Worm (Caenorhabditis elegans) whole organism, L1 larva: ENCODE measurements around the gene hot-7.

Experiments
- C04F5.9 ChIP-seq: sonication (generic microtip); optimal IDR thresholded peaks from 2 replicates; lab custom pipeline; 2016; ENCODE audit warnings: missing genetic modification characterization, missing compliant biosample characterization
- C16A3.4 ChIP-seq: fragments of 150-350 bp; optimal IDR thresholded peaks from 2 replicates; lab custom pipeline; 2014; ENCODE audit warnings: missing biosample characterization, missing genetic modification characterization
- Y116A8C.19 ChIP-seq: sonication (generic microtip); optimal IDR thresholded peaks from 2 replicates; lab custom pipeline; 2016; ENCODE audit warnings: missing compliant biosample characterization, missing genetic modification characterization, borderline replicate concordance
- aly-2 ChIP-seq: fragments of 150-350 bp; optimal IDR thresholded peaks from 2 replicates; lab custom pipeline; 2014; ENCODE audit warnings: missing biosample characterization, missing genetic modification characterization
- ama-1 ChIP-seq: fragments of 150-350 bp; optimal IDR thresholded peaks from 2 replicates; lab custom pipeline; 2014
- ceh-63 ChIP-seq: fragments of 200-800 bp; sonication (Bioruptor generic); optimal IDR thresholded peaks from 2 replicates; lab custom pipeline; 2018; ENCODE audit warnings: mild to moderate bottlenecking, missing genetic modification characterization, missing compliant biosample characterization
- ceh-8 ChIP-seq: fragments of 200-800 bp; sonication (Bioruptor generic); optimal IDR thresholded peaks from 2 replicates; lab custom pipeline; 2018; ENCODE audit warnings: mild to moderate bottlenecking, missing genetic modification characterization, moderate library complexity, missing compliant biosample characterization
- ceh-82 ChIP-seq, 3 experiments: fragments of 150-350 bp in 1 of 3; sonication (generic microtip) in 2 of 3; optimal IDR thresholded peaks; 2 replicates each; lab custom pipeline; 2014 to 2017; ENCODE audit warnings: missing biosample characterization in 3 of 3, missing genetic modification characterization in 3 of 3
- ceh-88 ChIP-seq: fragments of 200-800 bp; sonication (Bioruptor generic); IDR thresholded peaks from 2 replicates; pipeline ENCODE4 v1.3.6; 2022; ENCODE audit warnings: missing genetic modification characterization, missing compliant biosample characterization
- ceh-90 ChIP-seq: sonication (generic microtip); optimal IDR thresholded peaks from 2 replicates; lab custom pipeline; 2016; ENCODE audit warnings: missing genetic modification characterization, missing compliant biosample characterization
- dsc-1 ChIP-seq: sonication (generic microtip); optimal IDR thresholded peaks from 2 replicates; lab custom pipeline; 2016; ENCODE audit warnings: mild to moderate bottlenecking, missing genetic modification characterization, missing compliant biosample characterization
- efl-1 ChIP-seq, 4 experiments: fragments of 150-350 bp; optimal IDR thresholded peaks in 3 of 4; peaks in 1 of 4; 1 replicate in 1 of 4; 2 replicates in 3 of 4; lab custom pipeline; 2014; ENCODE audit warnings: missing biosample characterization in 2 of 4, missing genetic modification characterization in 2 of 4, missing genetic modification reagents in 2 of 4
- efl-3 ChIP-seq: fragments of 200-800 bp; sonication (Bioruptor generic); optimal IDR thresholded peaks from 2 replicates; lab custom pipeline; 2018; ENCODE audit warnings: mild to moderate bottlenecking, missing genetic modification characterization, missing compliant biosample characterization
- egl-13 ChIP-seq: sonication (generic microtip); optimal IDR thresholded peaks from 2 replicates; lab custom pipeline; 2016; ENCODE audit warnings: missing genotype, missing genetic modification reagents, missing genetic modification characterization, missing compliant biosample characterization
- egl-27 ChIP-seq, 2 experiments: fragments of 150-350 bp in 1 of 2; sonication (generic microtip); optimal IDR thresholded peaks; 3 replicates each; lab custom pipeline; 2017 to 2018; ENCODE audit warnings: missing biosample characterization in 2 of 2, missing genetic modification characterization in 2 of 2, missing genetic modification reagents in 2 of 2
- elt-2 ChIP-seq: sonication (generic microtip); optimal IDR thresholded peaks from 2 replicates; lab custom pipeline; 2016; ENCODE audit warnings: missing genetic modification characterization, mild to moderate bottlenecking, inconsistent platforms, missing compliant biosample characterization, missing genetic modification reagents
- elt-3 ChIP-seq, 6 experiments: fragments of 150-350 bp in 1 of 6; sonication (generic microtip); optimal IDR thresholded peaks; 2 replicates each; lab custom pipeline; 2017 to 2018; ENCODE audit warnings: missing biosample characterization in 6 of 6, missing genetic modification characterization in 6 of 6, inconsistent platforms in 1 of 6
- ets-5 ChIP-seq: fragments of 200-800 bp; sonication (Bioruptor generic); IDR thresholded peaks from 2 replicates; pipeline ENCODE4 v1.3.6; 2022; ENCODE audit warnings: missing genetic modification characterization, missing compliant biosample characterization
- fkh-4 ChIP-seq: sonication (generic microtip); optimal IDR thresholded peaks from 2 replicates; lab custom pipeline; 2016; ENCODE audit warnings: missing compliant biosample characterization, missing genetic modification characterization, borderline replicate concordance
- fos-1 ChIP-seq: fragments of 150-350 bp; optimal IDR thresholded peaks from 2 replicates; lab custom pipeline; 2014; ENCODE audit warnings: missing biosample characterization, missing genetic modification characterization
- hlh-17 ChIP-seq: fragments of 200-800 bp; sonication (Bioruptor generic); optimal IDR thresholded peaks from 2 replicates; lab custom pipeline; 2018; ENCODE audit warnings: missing genetic modification characterization, mild to moderate bottlenecking, missing compliant biosample characterization, moderate library complexity, borderline replicate concordance
- irx-1 ChIP-seq: sonication (generic microtip); optimal IDR thresholded peaks from 2 replicates; lab custom pipeline; 2016; ENCODE audit warnings: missing genetic modification characterization, missing compliant biosample characterization
- jun-1 ChIP-seq: fragments of 150-350 bp; optimal IDR thresholded peaks from 2 replicates; lab custom pipeline; 2014; ENCODE audit warnings: missing biosample characterization, missing genetic modification reagents, missing genetic modification characterization
- lin-13 ChIP-seq: fragments of 150-350 bp; optimal IDR thresholded peaks from 2 replicates; lab custom pipeline; 2014; ENCODE audit warnings: missing biosample characterization, missing genetic modification reagents, missing genetic modification characterization
- lin-14 ChIP-seq: fragments of 200-800 bp; sonication (Bioruptor generic); optimal IDR thresholded peaks from 2 replicates; lab custom pipeline; 2018; ENCODE audit warnings: mild to moderate bottlenecking, missing genetic modification characterization, moderate library complexity, missing compliant biosample characterization
- lin-15B ChIP-seq: fragments of 150-350 bp; sonication (generic microtip); optimal IDR thresholded peaks from 3 replicates; lab custom pipeline; 2014; ENCODE audit warnings: missing biosample characterization, missing genetic modification characterization
- mab-9 ChIP-seq: fragments of 200-800 bp; sonication (Bioruptor generic); IDR thresholded peaks from 2 replicates; pipeline ENCODE4 v1.3.6; 2022; ENCODE audit warnings: missing genetic modification reagents, missing genetic modification characterization, missing compliant biosample characterization
- mef-2 ChIP-seq: fragments of 150-350 bp; optimal IDR thresholded peaks from 2 replicates; lab custom pipeline; 2014; ENCODE audit warnings: missing biosample characterization, missing genetic modification characterization
- mep-1 ChIP-seq: fragments of 150-350 bp; optimal IDR thresholded peaks from 2 replicates; lab custom pipeline; 2014; ENCODE audit warnings: missing biosample characterization, missing genetic modification characterization
- nhr-12 ChIP-seq: sonication (generic microtip); optimal IDR thresholded peaks from 2 replicates; lab custom pipeline; 2017; ENCODE audit warnings: missing biosample characterization, missing genetic modification characterization
- nhr-19 ChIP-seq: fragments of 200-800 bp; sonication (Bioruptor generic); conservative IDR thresholded peaks from 2 replicates; pipeline ENCODE4 v1.3.6; 2022; ENCODE audit warnings: missing genetic modification characterization, missing compliant biosample characterization
- nhr-237 ChIP-seq: fragments of 150-350 bp; optimal IDR thresholded peaks from 2 replicates; lab custom pipeline; 2014; ENCODE audit warnings: missing biosample characterization, missing genetic modification characterization
- nhr-47 ChIP-seq: sonication (generic microtip); optimal IDR thresholded peaks from 2 replicates; lab custom pipeline; 2016; ENCODE audit warnings: mild to moderate bottlenecking, missing genetic modification characterization, moderate library complexity, missing compliant biosample characterization
- nhr-76 ChIP-seq: sonication (generic microtip); optimal IDR thresholded peaks from 2 replicates; lab custom pipeline; 2017; ENCODE audit warnings: missing biosample characterization, missing genetic modification characterization
- nhr-77 ChIP-seq: fragments of 150-350 bp; optimal IDR thresholded peaks from 2 replicates; lab custom pipeline; 2014; ENCODE audit warnings: missing biosample characterization, missing genetic modification characterization
- nhr-84 ChIP-seq: sonication (generic microtip); optimal IDR thresholded peaks from 2 replicates; lab custom pipeline; 2017; ENCODE audit warnings: missing biosample characterization, missing genetic modification characterization
- nhr-85 ChIP-seq: sonication (generic microtip); peaks from one replicate; lab custom pipeline; 2016; ENCODE audit warnings: missing genetic modification characterization, inconsistent platforms, missing compliant biosample characterization
- nhr-90 ChIP-seq: sonication (generic microtip); optimal IDR thresholded peaks from 2 replicates; lab custom pipeline; 2016; ENCODE audit warnings: mild to moderate bottlenecking, missing genetic modification characterization, missing compliant biosample characterization; ENCODE audit not compliant: poor library complexity
- pax-3 ChIP-seq: fragments of 200-800 bp; sonication (Bioruptor generic); optimal IDR thresholded peaks from 2 replicates; lab custom pipeline; 2018; ENCODE audit warnings: mild to moderate bottlenecking, missing genetic modification characterization, moderate library complexity, missing compliant biosample characterization
- skn-1 ChIP-seq: fragments of 150-350 bp; optimal IDR thresholded peaks from 2 replicates; lab custom pipeline; 2014; ENCODE audit warnings: missing biosample characterization, missing genetic modification characterization
- sox-4 ChIP-seq: sonication (generic microtip); optimal IDR thresholded peaks from 2 replicates; lab custom pipeline; 2016; ENCODE audit warnings: missing genetic modification characterization, missing compliant biosample characterization
- sup-37 ChIP-seq: fragments of 200-800 bp; sonication (Bioruptor generic); optimal IDR thresholded peaks from 2 replicates; lab custom pipeline; 2018; ENCODE audit warnings: mild to moderate bottlenecking, missing genetic modification characterization, missing compliant biosample characterization
- swsn-7 ChIP-seq: sonication (generic microtip); optimal IDR thresholded peaks from 2 replicates; lab custom pipeline; 2016; ENCODE audit warnings: missing genetic modification characterization, missing compliant biosample characterization
- tbx-2 ChIP-seq: sonication (generic microtip); optimal IDR thresholded peaks from 2 replicates; lab custom pipeline; 2016; ENCODE audit warnings: missing genetic modification characterization, missing compliant biosample characterization
- tlp-1 ChIP-seq: fragments of 150-350 bp; optimal IDR thresholded peaks from 2 replicates; lab custom pipeline; 2014; ENCODE audit warnings: missing biosample characterization, missing genetic modification characterization
- unc-130 ChIP-seq: fragments of 150-350 bp; optimal IDR thresholded peaks from 2 replicates; lab custom pipeline; 2017; ENCODE audit warnings: missing biosample characterization, missing genetic modification characterization, inconsistent platforms
- unc-30 ChIP-seq: sonication (generic microtip); optimal IDR thresholded peaks from 2 replicates; lab custom pipeline; 2017; ENCODE audit warnings: missing biosample characterization, missing genetic modification characterization
- unc-62 ChIP-seq: fragments of 150-350 bp; optimal IDR thresholded peaks from 2 replicates; lab custom pipeline; 2014; ENCODE audit warnings: missing biosample characterization, missing genetic modification reagents, missing genetic modification characterization
- unc-98 ChIP-seq: fragments of 200-800 bp; sonication (Bioruptor generic); IDR thresholded peaks from 2 replicates; pipeline ENCODE4 v1.3.6; 2022; ENCODE audit warnings: missing genetic modification characterization, missing compliant biosample characterization
- vab-15 ChIP-seq: sonication (generic microtip); optimal IDR thresholded peaks from 2 replicates; lab custom pipeline; 2017; ENCODE audit warnings: missing genotype, mild to moderate bottlenecking, missing genetic modification characterization, missing compliant biosample characterization
- xbp-1 ChIP-seq: sonication (generic microtip); optimal IDR thresholded peaks from 2 replicates; lab custom pipeline; 2016; ENCODE audit warnings: missing genetic modification characterization, missing compliant biosample characterization
- ztf-4 ChIP-seq: fragments of 150-350 bp; optimal IDR thresholded peaks from 2 replicates; lab custom pipeline; 2014; ENCODE audit warnings: missing biosample characterization, missing genetic modification characterization

The hot-7 gene

ce11 chrII:14244457-14245254 lies 33.4 kb downstream of the hot-7 start (continued):
- no peak for TF ChIP-seq ama-1
- TF ChIP-seq mab-9 (GFP tag; lab: Robert Waterston, UW), result no peak
- TF ChIP-seq nhr-47 (tag; lab: Kevin White, UChicago), result peak; percentile 68
- TF ChIP-seq tlp-1, result no peak
- TF ChIP-seq C04F5.9 (tag; lab: Kevin White, UChicago), result no peak
- no peak for TF ChIP-seq nhr-84
- TF ChIP-seq efl-3 (GFP tag; lab: Kevin White, UChicago), result no peak
- TF ChIP-seq ceh-90 (tag; lab: Kevin White, UChicago), result no peak
- TF ChIP-seq nhr-19 (GFP tag; lab: Robert Waterston, UW), result peak; percentile 29; the same call in 1 of the 2 replicates
- no peak for TF ChIP-seq sup-37 (GFP tag; lab: Kevin White, UChicago)
- peak; percentile 77 for TF ChIP-seq mep-1
- no peak for TF ChIP-seq ceh-8 (GFP tag; lab: Kevin White, UChicago)
- no peak for TF ChIP-seq nhr-12 (tag; lab: Kevin White, UChicago)
- no peak for TF ChIP-seq aly-2 (tag; lab: Kevin White, UChicago)
- no peak for TF ChIP-seq nhr-76 (tag; lab: Kevin White, UChicago)
- TF ChIP-seq pax-3 (tag; lab: Kevin White, UChicago), result no peak
- no peak for TF ChIP-seq ceh-63 (GFP tag; lab: Kevin White, UChicago)
- TF ChIP-seq efl-1 (optimal IDR thresholded peaks at IDR 0.05; lab: Kevin White, UChicago), result peak; percentile 80 to 91
- peak; percentile 66 to 96 for TF ChIP-seq efl-1 (GFP tag; optimal IDR thresholded peaks at IDR 0.05 in 1 of 2; lab: Kevin White, UChicago)
- peak; percentile 29 for TF ChIP-seq nhr-237 (tag; lab: Kevin White, UChicago)
- no peak for TF ChIP-seq egl-27 (tag; optimal IDR thresholded peaks at IDR 0.05; lab: Kevin White, UChicago)
- TF ChIP-seq ceh-82 (tag; optimal IDR thresholded peaks at IDR 0.05; lab: Kevin White, UChicago), result peak in 2 of 3 experiments; percentile 69 to 81
- TF ChIP-seq vab-15, result no peak
- no peak for TF ChIP-seq unc-30 (tag; lab: Kevin White, UChicago)
- peak; percentile 53 for TF ChIP-seq tbx-2 (tag; lab: Kevin White, UChicago)
- TF ChIP-seq C16A3.4, result peak; percentile 20
- peak; percentile 7 for TF ChIP-seq lin-13 (GFP tag; lab: Kevin White, UChicago)
- no peak for TF ChIP-seq mef-2 (tag; lab: Kevin White, UChicago)
- no peak for TF ChIP-seq Y116A8C.19 (tag; lab: Kevin White, UChicago)
- TF ChIP-seq elt-3 (tag; optimal IDR thresholded peaks at IDR 0.05; lab: Kevin White, UChicago), result peak in 1 of 6 experiments; percentile 9
- peak; percentile 53 for TF ChIP-seq fos-1
- no peak for TF ChIP-seq sox-4 (tag; lab: Kevin White, UChicago)
- TF ChIP-seq hlh-17 (GFP tag; lab: Kevin White, UChicago), result no peak
- peak; percentile 46 for TF ChIP-seq nhr-77
- no peak for TF ChIP-seq ceh-88 (GFP tag; lab: Robert Waterston, UW)
- no peak for TF ChIP-seq elt-2
- TF ChIP-seq unc-62 (GFP tag; lab: Kevin White, UChicago), result no peak
- peak; percentile 50 for TF ChIP-seq jun-1 (tag; lab: Kevin White, UChicago)
- no peak for TF ChIP-seq ztf-4
- peak; percentile 85 for TF ChIP-seq lin-14 (GFP tag; lab: Kevin White, UChicago)
- TF ChIP-seq unc-130 (tag; lab: Kevin White, UChicago), result no peak
- TF ChIP-seq swsn-7 (tag; lab: Kevin White, UChicago), result peak; percentile 56
- TF ChIP-seq irx-1 (tag; lab: Kevin White, UChicago), result no peak
- no peak for TF ChIP-seq ets-5 (GFP tag; lab: Robert Waterston, UW)
- TF ChIP-seq lin-15B (tag; lab: Kevin White, UChicago), result no peak
- TF ChIP-seq dsc-1, result peak; percentile 29
- TF ChIP-seq skn-1 (tag; lab: Kevin White, UChicago), result peak; percentile 31
- no peak for TF ChIP-seq fkh-4 (tag; lab: Kevin White, UChicago)
- TF ChIP-seq egl-13, result no peak
- no peak for TF ChIP-seq unc-98
- no peak for TF ChIP-seq nhr-90
- TF ChIP-seq nhr-85 (tag; lab: Kevin White, UChicago), result peak; percentile 12
- peak; percentile 27 for TF ChIP-seq xbp-1
